Worm (Caenorhabditis elegans): ENCODE results near the gene tmc-2.

The tmc-2 gene

DNA sequence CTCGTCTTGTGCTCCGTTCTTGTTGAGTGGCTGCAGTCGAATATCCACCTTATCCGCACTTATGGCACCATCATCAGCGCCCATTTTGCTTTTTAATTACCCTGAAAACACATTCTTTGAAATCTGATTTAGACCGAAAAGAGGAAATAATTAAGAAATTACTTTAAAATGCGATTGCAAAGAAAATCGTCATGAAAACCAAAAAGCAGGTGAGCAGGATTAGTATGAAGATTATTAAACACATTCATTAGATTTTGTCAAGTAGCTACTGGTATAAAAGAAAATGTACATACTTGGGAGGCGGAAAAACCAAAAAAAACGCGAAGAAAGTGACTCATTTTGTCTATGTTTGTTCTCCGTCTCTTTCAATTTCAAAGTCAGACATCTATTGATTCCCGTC is 32.8 kb upstream of the tmc-2 start, which contains the start of gene B0416.5:
TSS of gene B0416.5 (minus strand) at position 101 of the 400 bp plus-strand sequence.
- TF ChIP-seq dpl-1 (GFP tag; optimal IDR thresholded peaks at IDR 0.05) (no peak), ceh-79 (tag; optimal IDR thresholded peaks at IDR 0.05) (no peak), Y53F4B.3 (GFP tag; IDR thresholded peaks at IDR 0.05) (no peak), egl-44 (GFP tag; IDR thresholded peaks at IDR 0.05) (no peak), F33H1.4 (GFP tag; IDR thresholded peaks at IDR 0.05) (no peak), let-607 (tag; optimal IDR thresholded peaks at IDR 0.05) (no peak), lsl-1 (GFP tag; optimal IDR thresholded peaks at IDR 0.05) (no peak), cebp-1 (GFP tag; IDR thresholded peaks at IDR 0.05) (no peak), cebp-1 (tag; optimal IDR thresholded peaks at IDR 0.05) (no peak), ztf-6 (GFP tag; IDR thresholded peaks at IDR 0.05) (no peak), ccch-3 (GFP tag; optimal IDR thresholded peaks at IDR 0.05) (no peak), unc-62 (GFP tag; optimal IDR thresholded peaks at IDR 0.05) (no peak), ZK185.1 (tag; optimal IDR thresholded peaks at IDR 0.05; ENCODE audit: poor library complexity, severe bottlenecking) (no peak), F57C9.4 (tag; optimal IDR thresholded peaks at IDR 0.05) (no peak), attf-5 (GFP tag; optimal IDR thresholded peaks at IDR 0.05) (no peak)

DNA sequence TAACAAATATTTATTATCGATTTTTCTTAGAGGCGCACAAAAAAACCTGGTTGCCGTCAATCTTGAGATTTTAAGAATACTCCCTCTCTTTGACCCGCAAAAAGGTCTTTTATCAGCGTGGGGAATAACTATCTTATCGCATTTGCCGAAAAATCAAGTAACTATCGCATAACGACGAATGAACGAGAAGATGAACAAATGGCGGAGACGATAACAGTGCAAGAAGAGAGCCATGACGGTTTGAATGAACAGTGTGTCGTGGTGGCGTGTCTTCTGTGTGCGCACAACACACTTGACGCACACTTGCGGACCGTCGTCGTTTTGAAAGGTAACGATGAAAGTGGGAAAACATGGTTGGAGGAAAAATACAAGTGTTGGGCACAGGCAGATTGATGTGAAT is 31.6 kb upstream of the tmc-2 start:
- TF ChIP-seq nfyb-1 (GFP tag; IDR thresholded peaks at IDR 0.05) = 0 out of 2 replicates have a peak, but pooled peaks have one; percentile 17
- no peak for TF ChIP-seq hsf-1 (GFP tag; IDR thresholded peaks at IDR 0.05)
- peak; percentile 14 for TF ChIP-seq ztf-26 (tag; optimal IDR thresholded peaks at IDR 0.05)
- no peak for TF ChIP-seq ztf-25 (GFP tag; IDR thresholded peaks at IDR 0.05)
- TF ChIP-seq madf-8 (GFP tag; conservative IDR thresholded peaks at IDR 0.05) = no peak
- no peak for TF ChIP-seq cebp-1 (GFP tag; IDR thresholded peaks at IDR 0.05)
- no peak for TF ChIP-seq cebp-1 (tag; optimal IDR thresholded peaks at IDR 0.05)
- TF ChIP-seq F52B5.7 (tag; optimal IDR thresholded peaks at IDR 0.05) = no peak
- TF ChIP-seq cebp-2 (GFP tag; IDR thresholded peaks at IDR 0.05) = no peak
- peak; percentile 1 for TF ChIP-seq ztf-22 (GFP tag; optimal IDR thresholded peaks at IDR 0.05)
- no peak for TF ChIP-seq sptf-2 (GFP tag; optimal IDR thresholded peaks at IDR 0.05)
- no peak for TF ChIP-seq B0019.2 (GFP tag; conservative IDR thresholded peaks at IDR 0.05)
- peak; percentile 30; the same call in 1 of the 2 replicates for TF ChIP-seq hmg-1.2 (GFP tag; IDR thresholded peaks at IDR 0.05)
- TF ChIP-seq tbp1 (GFP tag; optimal IDR thresholded peaks at IDR 0.05) = no peak
- TF ChIP-seq nhr-80 (tag; optimal IDR thresholded peaks at IDR 0.05) = peak; percentile 95
- no peak for TF ChIP-seq repo-1 (tag; optimal IDR thresholded peaks at IDR 0.05)
- no peak for TF ChIP-seq B0035.1 (tag; optimal IDR thresholded peaks at IDR 0.05)
- no peak for TF ChIP-seq T26A5.8 (tag; optimal IDR thresholded peaks at IDR 0.05)
- TF ChIP-seq let-607 (tag; optimal IDR thresholded peaks at IDR 0.05) = peak; percentile 65 to 84
- TF ChIP-seq nhr-90 (tag; optimal IDR thresholded peaks at IDR 0.05) = no peak
- TF ChIP-seq bed-2 (GFP tag; IDR thresholded peaks at IDR 0.05) = no peak
- peak; percentile 8 for TF ChIP-seq ZK185.1 (tag; optimal IDR thresholded peaks at IDR 0.05; ENCODE audit: poor library complexity, severe bottlenecking)
- no peak for TF ChIP-seq egl-18 (GFP tag; IDR thresholded peaks at IDR 0.05)
- TF ChIP-seq hlh-26 (GFP tag; conservative IDR thresholded peaks at IDR 0.05) = no peak
- no peak for TF ChIP-seq rcor-1 (GFP tag; IDR thresholded peaks at IDR 0.05)
- peak; percentile 47 for TF ChIP-seq atf-7 (tag; optimal IDR thresholded peaks at IDR 0.05)
- TF ChIP-seq ets-4 (GFP tag; optimal IDR thresholded peaks at IDR 0.05) = peak; percentile 51
- peak; percentile 22 for TF ChIP-seq attf-5 (GFP tag; optimal IDR thresholded peaks at IDR 0.05)
- no peak for TF ChIP-seq ztf-28 (GFP tag; IDR thresholded peaks at IDR 0.05)
- no peak for TF ChIP-seq let-526 (GFP tag; IDR thresholded peaks at IDR 0.05)
